Worm (Caenorhabditis elegans): ENCODE data around the gene T03F6.9.
A peak's percentile ranks its signal among the peaks of the same experiment; 100 is the strongest.

Gene T03F6.9

ce11 chrIII:13341275-13341626, 29.6 kb downstream of the T03F6.9 start, which contains the start of gene nud-1:
nud-1 (plus strand) TSS chrIII:13341527.
- TF ChIP-seq ztf-18 (tag; optimal IDR thresholded peaks at IDR 0.05) (peak; percentile 89), cebp-1 (GFP tag; IDR thresholded peaks at IDR 0.05) (no peak), cebp-1 (tag; optimal IDR thresholded peaks at IDR 0.05) (peak; percentile 79), ceh-40 (GFP tag; IDR thresholded peaks at IDR 0.05) (no peak)

ce11 chrIII:13340504-13341274, 30.2 kb downstream of the T03F6.9 start:
- TF ChIP-seq hmg-1.2 (GFP tag; IDR thresholded peaks at IDR 0.05) = peak; percentile 35; the same call in 1 of the 2 replicates
- peak; percentile 41 for TF ChIP-seq xnd-1 (tag; optimal IDR thresholded peaks at IDR 0.05)
- peak; percentile 45 for TF ChIP-seq dpl-1 (GFP tag; optimal IDR thresholded peaks at IDR 0.05)
- TF ChIP-seq F49E8.2 (tag; optimal IDR thresholded peaks at IDR 0.05; ENCODE audit: insufficient read depth) = no peak
- peak in 1 of 3 experiments; percentile 21 for TF ChIP-seq lin-35 (GFP tag; optimal IDR thresholded peaks at IDR 0.05)
- no peak for TF ChIP-seq zfh-2 (GFP tag; conservative IDR thresholded peaks at IDR 0.05)
- TF ChIP-seq ekl-4 (GFP tag; IDR thresholded peaks at IDR 0.05) = peak; percentile 55; the same call in 1 of the 2 replicates
- TF ChIP-seq rcor-1 (GFP tag; IDR thresholded peaks at IDR 0.05) = 0 out of 2 replicates have a peak, but pooled peaks have one; percentile 28
- peak; percentile 86 for TF ChIP-seq lsl-1 (GFP tag; optimal IDR thresholded peaks at IDR 0.05)
- TF ChIP-seq mcd-1 (GFP tag; IDR thresholded peaks at IDR 0.05) = peak; percentile 51
- no peak for TF ChIP-seq nhr-179 (tag; optimal IDR thresholded peaks at IDR 0.05)
- no peak for TF ChIP-seq snpc-1.1 (tag; optimal IDR thresholded peaks at IDR 0.05; ENCODE audit: insufficient read depth)
- peak; percentile 78 for TF ChIP-seq madf-6 (GFP tag; IDR thresholded peaks at IDR 0.05)
- peak; percentile 62 for TF ChIP-seq him-1 (tag; optimal IDR thresholded peaks at IDR 0.05)
- peak; percentile 66; the same call in 1 of the 2 replicates for TF ChIP-seq D2030.7 (GFP tag; IDR thresholded peaks at IDR 0.05)
- TF ChIP-seq efl-1 (GFP tag; optimal IDR thresholded peaks at IDR 0.05) = peak; percentile 59
- no peak for TF ChIP-seq lsy-27 (tag; optimal IDR thresholded peaks at IDR 0.05; ENCODE audit: borderline replicate concordance, insufficient read depth)
- peak; percentile 96 for TF ChIP-seq ztf-18 (tag; optimal IDR thresholded peaks at IDR 0.05)
- TF ChIP-seq ztf-26 (tag; optimal IDR thresholded peaks at IDR 0.05) = no peak
- TF ChIP-seq F23B12.7 (tag; optimal IDR thresholded peaks at IDR 0.05; ENCODE audit: insufficient read depth) = peak; percentile 0

ce11 chrIII:13339672-13340071, 31.2 kb downstream of the T03F6.9 start, which contains the start of gene F53A2.3:
F53A2.3 (minus strand) TSS chrIII:13339772.
- TF ChIP-seq lir-1 (GFP tag; conservative IDR thresholded peaks at IDR 0.05) = no peak
- no peak for TF ChIP-seq F22D6.2 (tag; optimal IDR thresholded peaks at IDR 0.05)
- TF ChIP-seq lsl-1 (GFP tag; optimal IDR thresholded peaks at IDR 0.05) = no peak
- no peak for TF ChIP-seq ets-4 (GFP tag; optimal IDR thresholded peaks at IDR 0.05)
- no peak for TF ChIP-seq bed-1 (GFP tag; IDR thresholded peaks at IDR 0.05)
- TF ChIP-seq K12H6.12 (tag; optimal IDR thresholded peaks at IDR 0.05) = no peak
- TF ChIP-seq rcor-1 (GFP tag; IDR thresholded peaks at IDR 0.05) = no peak
- no peak for TF ChIP-seq ceh-27 (GFP tag; optimal IDR thresholded peaks at IDR 0.05)
- TF ChIP-seq sptf-2 (GFP tag; optimal IDR thresholded peaks at IDR 0.05) = no peak
- no peak for TF ChIP-seq ztf-22 (GFP tag; optimal IDR thresholded peaks at IDR 0.05)
- no peak for TF ChIP-seq fkh-3 (tag; optimal IDR thresholded peaks at IDR 0.05)
- TF ChIP-seq sdz-38 (tag; optimal IDR thresholded peaks at IDR 0.05) = no peak
- TF ChIP-seq nhr-27 (tag; optimal IDR thresholded peaks at IDR 0.05) = no peak
- no peak for TF ChIP-seq nhr-80 (tag; optimal IDR thresholded peaks at IDR 0.05)
- no peak for TF ChIP-seq hrde-1 (tag; optimal IDR thresholded peaks at IDR 0.05; ENCODE audit: borderline replicate concordance)
- no peak for TF ChIP-seq Y53F4B.3 (GFP tag; IDR thresholded peaks at IDR 0.05)
- no peak for TF ChIP-seq attf-6 (GFP tag; IDR thresholded peaks at IDR 0.05)
- TF ChIP-seq akir-1 (GFP tag; optimal IDR thresholded peaks at IDR 0.05) = no peak
